Fruit fly (Drosophila melanogaster) S2 (cell line): ENCODE measurements around the gene Scox.

ENCODE experiments used
- CG8478 ChIP-seq: fragments of >200 bp; optimal IDR thresholded peaks from 2 replicates; lab custom pipeline; 2018
- CTCF ChIP-seq, 2 experiments: fragments of >200 bp; optimal IDR thresholded peaks; 2 replicates each; lab custom pipeline; 2018

- TF ChIP-seq CG8478 (lab: Kevin White, UChicago) (no peak), CTCF (optimal IDR thresholded peaks at IDR 0.05; lab: Kevin White, UChicago) (no peak)
These were observed 1.2 kb downstream of the Scox start, which contains the start of gene eIF3i for dm6 chr2L:4967511-4967910.
